Worm (Caenorhabditis elegans) whole organism, early embryonic: ENCODE measurements around the gene Y53F4B.17.

Experiments used
- B0310.2 ChIP-seq: sonication (generic microtip); optimal IDR thresholded peaks from 2 replicates; lab custom pipeline; 2016; ENCODE audit warnings: mild to moderate bottlenecking, missing genetic modification characterization, missing compliant biosample characterization
- ama-1 ChIP-seq: fragments of 150-350 bp; optimal IDR thresholded peaks from 2 replicates; lab custom pipeline; 2014
- ceh-36 ChIP-seq: sonication (generic microtip); optimal IDR thresholded peaks from 2 replicates; lab custom pipeline; 2016; ENCODE audit warnings: missing genetic modification characterization, inconsistent platforms, missing compliant biosample characterization
- ets-7 ChIP-seq: sonication (generic microtip); optimal IDR thresholded peaks from 2 replicates; lab custom pipeline; 2016; ENCODE audit warnings: missing genotype, missing genetic modification characterization, missing compliant biosample characterization
- pes-1 ChIP-seq: fragments of 200-800 bp; sonication (Bioruptor generic); IDR thresholded peaks from 2 replicates; pipeline ENCODE4 v1.3.6; 2022; ENCODE audit warnings: missing genetic modification reagents, missing genetic modification characterization, missing compliant biosample characterization
- sea-1 ChIP-seq: fragments of 200-800 bp; sonication (Bioruptor generic); conservative IDR thresholded peaks from 2 replicates; pipeline ENCODE4 v1.3.6; 2022; ENCODE audit warnings: missing genetic modification characterization, missing compliant biosample characterization
- tbx-37 ChIP-seq: fragments of 200-800 bp; sonication (Bioruptor generic); conservative IDR thresholded peaks from 2 replicates; pipeline ENCODE4 v1.3.6; 2022; ENCODE audit warnings: missing genetic modification reagents, missing genetic modification characterization, missing compliant biosample characterization
- tra-4 ChIP-seq: sonication (generic microtip); optimal IDR thresholded peaks from 2 replicates; lab custom pipeline; 2017; ENCODE audit warnings: missing genetic modification characterization, missing compliant biosample characterization

DNA sequence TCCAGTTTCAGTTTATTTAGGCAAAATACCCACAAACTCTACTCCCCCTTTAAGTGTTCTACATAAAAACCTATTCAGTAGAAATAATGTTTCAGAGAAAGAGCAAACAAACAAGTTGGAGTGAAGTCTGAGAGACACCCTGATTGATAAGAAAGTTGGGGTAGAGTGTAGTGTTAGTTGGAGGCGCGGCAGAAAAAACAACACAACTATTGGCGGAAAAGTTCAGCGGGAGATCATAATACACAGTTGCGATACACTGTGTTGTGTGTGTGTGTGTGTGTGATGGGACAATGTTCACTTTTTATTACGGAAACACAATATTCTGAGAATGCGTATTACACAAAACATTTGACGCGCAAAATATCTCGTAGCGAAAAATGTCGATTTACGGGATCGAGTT is 16.3 kb downstream of the Y53F4B.17 start:
- TF ChIP-seq B0310.2 (tag; lab: Kevin White, UChicago) (no peak), tra-4 (no peak), ama-1 (lab: Kevin White, UChicago) (no peak), ets-7 (tag; lab: Kevin White, UChicago) (no peak), pes-1 (GFP tag; lab: Robert Waterston, UW) (no peak), tbx-37 (GFP tag; lab: Robert Waterston, UW) (no peak), sea-1 (GFP tag; lab: Robert Waterston, UW) (no peak), ceh-36 (no peak)
